Worm (Caenorhabditis elegans) whole organism, L4 larva: Measurements from ENCODE around the gene arp-11.
"Not testable (repeated sequence)": the region's sequence is repeated elsewhere in the genome, so short reads cannot be mapped to it uniquely, and the experiment has no call there.

Experiments
- D1046.2 ChIP-seq: fragments of 200-800 bp; sonication (Bioruptor generic); IDR thresholded peaks from 2 replicates; pipeline ENCODE4 v1.3.6; 2022; ENCODE audit warnings: missing genetic modification characterization, missing compliant biosample characterization
- F37D6.2 ChIP-seq: sonication (generic microtip); optimal IDR thresholded peaks from 2 replicates; lab custom pipeline; 2016; ENCODE audit warnings: mild to moderate bottlenecking, missing genetic modification characterization, missing compliant biosample characterization
- F44E2.7 ChIP-seq: fragments of 200-800 bp; sonication (Bioruptor generic); IDR thresholded peaks from 2 replicates; pipeline ENCODE4 v2.1.2; 2022; ENCODE audit warnings: missing genetic modification characterization, missing compliant biosample characterization
- T20F7.1 ChIP-seq: fragments of 200-800 bp; sonication (Bioruptor generic); optimal IDR thresholded peaks from 2 replicates; lab custom pipeline; 2018; ENCODE audit warnings: mild to moderate bottlenecking, missing genetic modification characterization, missing compliant biosample characterization
- T26A8.4 ChIP-seq: fragments of 200-800 bp; sonication (Bioruptor generic); IDR thresholded peaks from 2 replicates; pipeline ENCODE4 v1.3.6; 2022; ENCODE audit warnings: missing genetic modification characterization, missing compliant biosample characterization
- Y48G9A.11 ChIP-seq: fragments of 200-800 bp; sonication (Bioruptor generic); IDR thresholded peaks from 2 replicates; pipeline ENCODE4 v1.3.6; 2022; ENCODE audit warnings: missing genetic modification reagents, missing genetic modification characterization, missing compliant biosample characterization
- ZK337.2 ChIP-seq: fragments of 200-800 bp; sonication (Bioruptor generic); IDR thresholded peaks from 2 replicates; pipeline ENCODE4 v1.3.6; 2022; ENCODE audit warnings: missing genetic modification reagents, missing genetic modification characterization, missing compliant biosample characterization
- arid-1 ChIP-seq: fragments of 200-800 bp; sonication (Bioruptor generic); conservative IDR thresholded peaks from 2 replicates; pipeline ENCODE4 v1.3.6; 2022; ENCODE audit warnings: missing genetic modification reagents, missing genetic modification characterization, missing compliant biosample characterization
- ceh-20 ChIP-seq: fragments of 200-800 bp; sonication (Bioruptor generic); IDR thresholded peaks from 2 replicates; pipeline ENCODE4 v1.3.6; 2022; ENCODE audit warnings: missing genetic modification reagents, missing genetic modification characterization, missing compliant biosample characterization
- ceh-44 ChIP-seq: fragments of 200-800 bp; sonication (Bioruptor generic); IDR thresholded peaks from 2 replicates; pipeline ENCODE4 v1.3.6; 2022; ENCODE audit warnings: missing genetic modification reagents, missing genetic modification characterization, missing compliant biosample characterization
- ctbp-1 ChIP-seq: fragments of 200-800 bp; sonication (Bioruptor generic); IDR thresholded peaks from 2 replicates; pipeline ENCODE4 v1.3.6; 2022; ENCODE audit warnings: missing genetic modification reagents, missing genetic modification characterization, missing compliant biosample characterization
- dmd-9 ChIP-seq: fragments of 200-800 bp; sonication (Bioruptor generic); IDR thresholded peaks from 2 replicates; pipeline ENCODE4 v1.3.6; 2022; ENCODE audit warnings: missing genetic modification reagents, missing genetic modification characterization, missing compliant biosample characterization
- dpl-1 ChIP-seq: fragments of 150-350 bp; optimal IDR thresholded peaks from 2 replicates; lab custom pipeline; 2014; ENCODE audit warnings: missing biosample characterization, missing genetic modification reagents, missing genetic modification characterization
- dve-1 ChIP-seq: sonication (generic microtip); optimal IDR thresholded peaks from 2 replicates; lab custom pipeline; 2017; ENCODE audit warnings: antibody characterized with exemption, mild to moderate bottlenecking, missing genetic modification characterization, missing compliant biosample characterization; ENCODE audit not compliant: insufficient read depth
- egl-43 ChIP-seq: fragments of 200-800 bp; sonication (Bioruptor generic); IDR thresholded peaks from 2 replicates; pipeline ENCODE4 v1.3.6; 2022; ENCODE audit warnings: missing genetic modification reagents, missing genetic modification characterization, missing compliant biosample characterization
- hif-1 ChIP-seq, 2 experiments: sonication (generic microtip); optimal IDR thresholded peaks; 2 replicates each; lab custom pipeline; 2016 to 2017; ENCODE audit warnings: missing compliant biosample characterization in 2 of 2, missing genetic modification characterization in 2 of 2, missing genetic modification reagents in 2 of 2, missing genotype in 2 of 2, mild to moderate bottlenecking in 1 of 2
- hlh-11 ChIP-seq: fragments of 200-800 bp; sonication (Bioruptor generic); optimal IDR thresholded peaks from 2 replicates; lab custom pipeline; 2018; ENCODE audit warnings: mild to moderate bottlenecking, missing genetic modification characterization, missing compliant biosample characterization
- hlh-30 ChIP-seq: sonication (generic microtip); optimal IDR thresholded peaks from 2 replicates; lab custom pipeline; 2017; ENCODE audit warnings: antibody characterized with exemption, mild to moderate bottlenecking, missing genetic modification characterization, missing compliant biosample characterization; ENCODE audit not compliant: insufficient read depth
- hmg-1.1 ChIP-seq: fragments of 200-800 bp; sonication (Bioruptor generic); IDR thresholded peaks from 2 replicates; pipeline ENCODE4 v1.3.6; 2022; ENCODE audit warnings: missing genetic modification reagents, missing genetic modification characterization, missing compliant biosample characterization
- lin-1 ChIP-seq: fragments of 200-800 bp; sonication (Bioruptor generic); IDR thresholded peaks from 2 replicates; pipeline ENCODE4 v1.3.6; 2022; ENCODE audit warnings: missing genetic modification reagents, missing genetic modification characterization, missing compliant biosample characterization
- lin-13 ChIP-seq: fragments of 150-350 bp; optimal IDR thresholded peaks from 2 replicates; lab custom pipeline; 2014; ENCODE audit warnings: missing biosample characterization, missing genetic modification reagents, missing genetic modification characterization
- lin-38 ChIP-seq: fragments of 200-800 bp; sonication (Bioruptor generic); IDR thresholded peaks from 2 replicates; pipeline ENCODE4 v1.3.6; 2022; ENCODE audit warnings: missing genetic modification reagents, missing genetic modification characterization, missing compliant biosample characterization
- lsy-2 ChIP-seq, 2 experiments: fragments of 150-350 bp in 1 of 2; sonication (generic microtip) in 1 of 2; optimal IDR thresholded peaks; 2 replicates each; lab custom pipeline; 2014 to 2017; ENCODE audit warnings: missing biosample characterization in 2 of 2, missing genetic modification characterization in 2 of 2
- madf-9 ChIP-seq: fragments of 200-800 bp; sonication (Bioruptor generic); conservative IDR thresholded peaks from 2 replicates; pipeline ENCODE4 v1.3.6; 2022; ENCODE audit warnings: missing genetic modification reagents, missing genetic modification characterization, missing compliant biosample characterization
- mdt-29 ChIP-seq: fragments of 200-800 bp; sonication (Bioruptor generic); IDR thresholded peaks from 2 replicates; pipeline ENCODE4 v1.3.6; 2022; ENCODE audit warnings: missing genetic modification reagents, missing genetic modification characterization, missing compliant biosample characterization
- mes-2 ChIP-seq: sonication (generic microtip); optimal IDR thresholded peaks from 2 replicates; lab custom pipeline; 2016; ENCODE audit warnings: missing genotype, mild to moderate bottlenecking, missing genetic modification characterization, missing compliant biosample characterization; ENCODE audit not compliant: poor library complexity, severe bottlenecking
- nhr-28 ChIP-seq: fragments of 150-350 bp; optimal IDR thresholded peaks from 2 replicates; lab custom pipeline; 2014; ENCODE audit warnings: missing biosample characterization, missing genetic modification characterization
- nhr-42 ChIP-seq: fragments of 200-800 bp; sonication (Bioruptor generic); IDR thresholded peaks from 2 replicates; pipeline ENCODE4 v1.3.6; 2022; ENCODE audit warnings: missing genetic modification characterization, missing compliant biosample characterization
- pha-4 ChIP-seq, 2 experiments: fragments of 150-350 bp in 1 of 2; fragments of 200-800 bp in 1 of 2; sonication (Bioruptor generic) in 1 of 2; IDR thresholded peaks in 1 of 2; optimal IDR thresholded peaks in 1 of 2; 2 replicates each; pipeline versions ENCODE4 v1.3.6 to Lab custom; 2014 to 2022; ENCODE audit warnings: missing genetic modification characterization in 2 of 2, missing genetic modification reagents in 2 of 2, missing biosample characterization in 1 of 2, missing compliant biosample characterization in 1 of 2
- rbr-2 ChIP-seq: sonication (generic microtip); optimal IDR thresholded peaks from 2 replicates; lab custom pipeline; 2016; ENCODE audit warnings: missing genotype, missing genetic modification characterization, missing compliant biosample characterization
- set-16 ChIP-seq: fragments of 200-800 bp; sonication (Bioruptor generic); IDR thresholded peaks from 2 replicates; pipeline ENCODE4 v1.3.6; 2022; ENCODE audit warnings: missing genetic modification reagents, missing genetic modification characterization, missing compliant biosample characterization
- snpc-1.2 ChIP-seq: fragments of 200-800 bp; sonication (Bioruptor generic); IDR thresholded peaks from 2 replicates; pipeline ENCODE4 v1.3.6; 2022; ENCODE audit warnings: missing genetic modification reagents, missing genetic modification characterization, missing compliant biosample characterization
- spr-3 ChIP-seq: fragments of 200-800 bp; sonication (Bioruptor generic); optimal IDR thresholded peaks from 2 replicates; lab custom pipeline; 2018; ENCODE audit warnings: mild to moderate bottlenecking, missing genetic modification characterization, missing compliant biosample characterization
- tra-1 ChIP-seq: fragments of 200-800 bp; sonication (Bioruptor generic); IDR thresholded peaks from 2 replicates; pipeline ENCODE4 v1.3.6; 2022; ENCODE audit warnings: missing genetic modification reagents, missing genetic modification characterization, missing compliant biosample characterization
- unc-130 ChIP-seq: sonication (generic microtip); optimal IDR thresholded peaks from 2 replicates; lab custom pipeline; 2016; ENCODE audit warnings: missing genetic modification reagents, missing genetic modification characterization, missing compliant biosample characterization
- unc-62 ChIP-seq, 3 experiments: fragments of 150-350 bp in 1 of 3; sonication (generic microtip); optimal IDR thresholded peaks in 2 of 3; peaks in 1 of 3; 1 replicate in 1 of 3; 2 replicates in 2 of 3; lab custom pipeline; 2014 to 2017; ENCODE audit warnings: missing biosample characterization in 3 of 3, missing genetic modification characterization in 3 of 3, missing genetic modification reagents in 3 of 3, missing genotype in 1 of 3
- vab-7 ChIP-seq: fragments of 200-800 bp; sonication (Bioruptor generic); IDR thresholded peaks from 2 replicates; pipeline ENCODE4 v1.3.6; 2022; ENCODE audit warnings: missing genetic modification reagents, missing genetic modification characterization, missing compliant biosample characterization
- zfp-2 ChIP-seq: sonication (generic microtip); optimal IDR thresholded peaks from 2 replicates; lab custom pipeline; 2016; ENCODE audit warnings: mild to moderate bottlenecking, missing genetic modification characterization, missing compliant biosample characterization
- zip-11 ChIP-seq: fragments of 200-800 bp; sonication (Bioruptor generic); IDR thresholded peaks from 2 replicates; pipeline ENCODE4 v1.3.6; 2022; ENCODE audit warnings: missing genetic modification characterization, missing compliant biosample characterization

The arp-11 gene

DNA sequence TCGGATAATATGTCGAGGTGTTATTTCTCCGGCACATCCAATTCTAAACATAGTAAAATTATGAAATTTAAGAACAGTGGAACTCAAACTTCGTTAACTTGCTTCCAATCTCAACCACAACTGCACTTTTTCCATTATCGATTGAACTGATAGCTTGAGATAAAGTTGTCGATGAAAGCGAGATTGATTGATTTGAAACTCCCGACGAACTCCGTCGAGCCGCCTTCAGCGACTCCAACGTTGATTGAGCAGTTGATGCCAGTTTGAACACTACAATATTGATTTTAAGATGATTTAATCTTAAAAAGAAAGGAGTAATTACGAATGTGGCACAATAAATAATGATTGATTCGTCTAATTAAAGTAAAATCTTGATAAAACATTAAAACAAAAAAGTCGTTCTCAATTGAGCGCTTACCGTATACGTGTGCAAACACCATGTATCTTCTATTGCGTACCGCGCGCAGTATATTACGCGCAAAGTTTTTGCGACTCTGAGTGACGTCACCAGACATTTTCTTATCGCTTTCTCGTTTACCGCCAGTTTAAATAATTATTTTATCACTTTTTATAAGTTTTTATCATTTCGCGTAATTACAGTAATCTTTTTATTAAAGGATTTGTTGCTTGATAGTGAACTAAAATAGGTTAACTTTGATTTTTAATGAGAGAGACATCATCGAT, at the start of gene arp-11 (continued):
- TF ChIP-seq F44E2.7 (GFP tag; lab: Robert Waterston, UW) (no peak), zfp-2 (tag; lab: Kevin White, UChicago) (no peak), mdt-29 (GFP tag; lab: Robert Waterston, UW) (no peak), spr-3 (GFP tag; lab: Kevin White, UChicago) (no peak), zip-11 (no peak)

DNA sequence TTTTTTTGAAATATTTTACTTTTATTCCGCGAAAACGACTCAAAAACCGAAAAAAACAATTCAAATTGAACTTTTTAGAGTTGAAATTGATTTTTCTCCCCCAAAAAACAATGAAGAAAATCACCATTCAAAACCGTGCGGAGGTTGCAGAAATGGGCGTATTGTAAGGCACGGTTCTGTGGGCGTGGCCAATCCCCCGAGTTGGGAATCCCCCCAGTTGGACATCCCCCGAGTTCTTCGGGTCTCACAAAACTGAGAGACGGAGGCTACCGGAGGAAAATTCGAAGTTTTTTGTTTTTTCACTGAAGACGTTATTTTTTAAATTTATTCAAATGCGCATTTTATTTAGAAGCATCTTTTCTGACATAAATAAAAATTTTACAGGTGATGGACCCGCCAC, 46.2 kb upstream of the arp-11 start, which contains the start of gene mcm-3AP:
mcm-3AP (plus strand) TSS at position 383 of the 400 bp plus-strand sequence.
- TF ChIP-seq ceh-20 (GFP tag; lab: Robert Waterston, UW) = peak; percentile 60; the same call in 1 of the 2 replicates
- TF ChIP-seq lsy-2 (tag; optimal IDR thresholded peaks at IDR 0.05; lab: Kevin White, UChicago) = peak in 1 of 2 experiments; percentile 66
- TF ChIP-seq ctbp-1 (GFP tag; lab: Robert Waterston, UW) = 0 out of 2 replicates have a peak, but pooled peaks have one; percentile 41
- 0 out of 2 replicates have a peak, but pooled peaks have one; percentile 36 for TF ChIP-seq pha-4 (GFP tag; IDR thresholded peaks at IDR 0.05; lab: Robert Waterston, UW)
- TF ChIP-seq pha-4 (tag; optimal IDR thresholded peaks at IDR 0.05; lab: Kevin White, UChicago) = not testable (repeated sequence)
- 0 out of 2 replicates have a peak, but pooled peaks have one; percentile 15 for TF ChIP-seq arid-1 (GFP tag; lab: Robert Waterston, UW)
- TF ChIP-seq T26A8.4 (GFP tag; lab: Robert Waterston, UW) = peak; percentile 30; the same call in 1 of the 2 replicates
- peak; percentile 54; the same call in 1 of the 2 replicates for TF ChIP-seq dmd-9 (GFP tag; lab: Robert Waterston, UW)
- TF ChIP-seq T20F7.1 (GFP tag; lab: Kevin White, UChicago) = peak; percentile 48
- peak; percentile 75 for TF ChIP-seq lin-38 (GFP tag; lab: Robert Waterston, UW)
- peak; percentile 59 for TF ChIP-seq mes-2 (tag; lab: Kevin White, UChicago)
- TF ChIP-seq hmg-1.1 (GFP tag; lab: Robert Waterston, UW) = peak; percentile 79
- TF ChIP-seq set-16 (GFP tag; lab: Robert Waterston, UW) = peak; percentile 34; the same call in 1 of the 2 replicates
- TF ChIP-seq tra-1 (GFP tag; lab: Robert Waterston, UW) = 0 out of 2 replicates have a peak, but pooled peaks have one; percentile 48
- TF ChIP-seq nhr-42 (GFP tag; lab: Robert Waterston, UW) = 0 out of 2 replicates have a peak, but pooled peaks have one; percentile 25
- peak; percentile 49 for TF ChIP-seq Y48G9A.11 (GFP tag; lab: Robert Waterston, UW)
- peak; percentile 49; the same call in 1 of the 2 replicates for TF ChIP-seq ceh-44 (GFP tag; lab: Robert Waterston, UW)
- TF ChIP-seq egl-43 (GFP tag; lab: Robert Waterston, UW) = peak; percentile 72
- peak; percentile 50 for TF ChIP-seq snpc-1.2 (GFP tag; lab: Robert Waterston, UW)
- peak; percentile 11 for TF ChIP-seq unc-130 (GFP tag; lab: Kevin White, UChicago)
- TF ChIP-seq vab-7 (GFP tag; lab: Robert Waterston, UW) = peak; percentile 83

DNA sequence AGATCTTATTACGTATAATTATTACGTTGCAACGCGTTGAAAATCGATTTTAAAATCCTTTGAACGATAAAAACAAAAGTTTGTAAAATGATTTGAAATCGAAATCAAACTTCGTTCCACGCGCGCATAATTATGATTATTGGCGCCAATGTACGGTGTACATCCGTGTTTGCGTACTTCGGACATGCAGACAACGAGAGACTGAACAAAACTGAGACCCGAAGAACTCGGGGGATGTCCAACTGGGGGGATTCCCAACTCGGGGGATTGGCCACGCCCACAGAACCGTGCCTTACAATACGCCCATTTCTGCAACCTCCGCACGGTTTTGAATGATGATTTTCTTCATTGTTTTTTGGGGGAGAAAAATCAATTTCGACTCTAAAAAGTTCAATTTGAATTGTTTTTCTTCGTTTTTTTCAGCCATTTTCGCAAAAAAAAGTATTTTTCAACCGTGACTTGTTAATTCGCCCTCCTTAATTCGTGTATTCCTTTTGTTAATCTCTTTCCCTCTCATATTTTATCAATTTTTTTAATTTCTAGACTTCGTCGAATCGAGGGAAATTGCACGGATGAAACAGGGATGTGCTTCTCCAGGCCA, 44.9 kb upstream of the arp-11 start, which contains the start of gene F20D12.12:
F20D12.12 (plus strand) TSS at position 542 of the 601 bp plus-strand sequence.
- TF ChIP-seq D1046.2 (peak; percentile 80; the same call in 1 of the 2 replicates), nhr-42 (GFP tag; lab: Robert Waterston, UW) (peak; percentile 83; the same call in 1 of the 2 replicates), hif-1 (tag; optimal IDR thresholded peaks at IDR 0.05; lab: Kevin White, UChicago) (peak in 1 of 2 experiments; percentile 49), dve-1 (tag; lab: Kevin White, UChicago) (peak; percentile 54), dpl-1 (GFP tag; lab: Kevin White, UChicago) (peak; percentile 73), lin-1 (GFP tag; lab: Robert Waterston, UW) (peak; percentile 85), Y48G9A.11 (GFP tag; lab: Robert Waterston, UW) (peak; percentile 83), unc-130 (GFP tag; lab: Kevin White, UChicago) (peak; percentile 83), dmd-9 (GFP tag; lab: Robert Waterston, UW) (peak; percentile 71; the same call in 1 of the 2 replicates), lin-13 (GFP tag; lab: Kevin White, UChicago) (peak; percentile 32), nhr-28 (peak; percentile 4), T20F7.1 (GFP tag; lab: Kevin White, UChicago) (peak; percentile 79), F37D6.2 (peak; percentile 27), madf-9 (GFP tag; lab: Robert Waterston, UW) (peak; percentile 71; the same call in 1 of the 2 replicates), hlh-11 (tag; lab: Kevin White, UChicago) (peak; percentile 68), snpc-1.2 (GFP tag; lab: Robert Waterston, UW) (peak; percentile 85), vab-7 (GFP tag; lab: Robert Waterston, UW) (peak; percentile 96), rbr-2 (tag; lab: Kevin White, UChicago) (peak; percentile 74), egl-43 (GFP tag; lab: Robert Waterston, UW) (peak; percentile 86), hmg-1.1 (GFP tag; lab: Robert Waterston, UW) (peak; percentile 94), unc-62 (GFP tag; optimal IDR thresholded peaks at IDR 0.05 in 1 of 2; lab: Kevin White, UChicago) (peak in 1 of 2 experiments; percentile 45), arid-1 (GFP tag; lab: Robert Waterston, UW) (peak; percentile 87), hlh-30 (tag; lab: Kevin White, UChicago) (peak; percentile 48), ZK337.2 (GFP tag; lab: Robert Waterston, UW) (peak; percentile 85)
- not testable (repeated sequence) for TF ChIP-seq unc-62 (tag; optimal IDR thresholded peaks at IDR 0.05; lab: Kevin White, UChicago)
